Fruit fly (Drosophila melanogaster): ENCODE results near the gene CG6656.

Gene CG6656

DNA sequence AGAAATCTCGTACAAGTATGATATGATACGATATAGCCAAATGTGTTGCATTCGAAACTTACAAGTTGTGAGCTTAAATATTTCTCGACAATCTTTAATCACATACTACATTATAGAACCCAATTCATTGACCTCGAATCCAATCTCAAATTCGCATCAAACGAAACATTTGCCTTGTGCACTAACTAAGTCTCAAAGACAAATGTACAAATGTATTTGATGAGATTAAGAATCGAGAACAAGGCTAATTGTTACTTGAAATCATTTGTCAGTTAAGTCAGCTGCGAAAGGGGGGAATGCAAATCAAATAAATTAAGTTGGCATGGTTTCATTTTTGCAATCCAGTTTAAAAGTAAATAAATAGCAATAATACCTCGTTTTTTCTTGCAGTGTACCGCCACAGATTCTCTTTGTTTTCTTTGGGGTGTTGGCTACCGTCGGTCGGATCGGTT, 36.6 kb upstream of the CG6656 start (continued):
- TF ChIP-seq Hr4 (GFP tag; optimal IDR thresholded peaks at IDR 0.05) (peak; percentile 91), eg (GFP tag; IDR thresholded peaks at IDR 0.05) (peak; percentile 73; the same call in 2 of the 3 replicates), esn (GFP tag; optimal IDR thresholded peaks at IDR 0.05) (peak; percentile 95), CG15336 (GFP tag; IDR thresholded peaks at IDR 0.05) (peak; percentile 74), cyc (GFP tag; optimal IDR thresholded peaks at IDR 0.05) (peak; percentile 82), OdsH (GFP tag; optimal IDR thresholded peaks at IDR 0.05) (peak; percentile 91), CG10631 (GFP tag; optimal IDR thresholded peaks at IDR 0.05) (peak; percentile 88), CG1621 (tag; optimal IDR thresholded peaks at IDR 0.05) (peak; percentile 78), CG31627 (GFP tag; optimal IDR thresholded peaks at IDR 0.05) (peak; percentile 91), svp (GFP tag) (peak; percentile 96), CG11762 (GFP tag; optimal IDR thresholded peaks at IDR 0.05; ENCODE audit: insufficient read depth) (peak; percentile 76), acj6 (GFP tag; optimal IDR thresholded peaks at IDR 0.05) (peak; percentile 87), CG10669 (GFP tag; optimal IDR thresholded peaks at IDR 0.05) (peak; percentile 82), net (GFP tag; optimal IDR thresholded peaks at IDR 0.05) (peak; percentile 90), CG32006 (GFP tag; optimal IDR thresholded peaks at IDR 0.05) (peak; percentile 95), Lpt (GFP tag; optimal IDR thresholded peaks at IDR 0.05) (peak; percentile 10), CG6854 (GFP tag; optimal IDR thresholded peaks at IDR 0.05) (no peak), fd59A (GFP tag; optimal IDR thresholded peaks at IDR 0.05) (peak; percentile 96), Blimp-1 (GFP tag; optimal IDR thresholded peaks at IDR 0.05) (peak; percentile 57), CG6276 (GFP tag; optimal IDR thresholded peaks at IDR 0.05) (peak; percentile 72), Eip75B (GFP tag; optimal IDR thresholded peaks at IDR 0.05) (peak; percentile 93), vri (GFP tag; optimal IDR thresholded peaks at IDR 0.05) (peak; percentile 61), CG11902 (GFP tag; optimal IDR thresholded peaks at IDR 0.05) (peak; percentile 64), CG16779 (tag; optimal IDR thresholded peaks at IDR 0.05) (peak; percentile 87), pdm3 (GFP tag; optimal IDR thresholded peaks at IDR 0.05) (peak; percentile 90), topi (GFP tag; optimal IDR thresholded peaks at IDR 0.05) (peak; percentile 90), CG9139 (GFP tag; optimal IDR thresholded peaks at IDR 0.05) (peak; percentile 80)

DNA sequence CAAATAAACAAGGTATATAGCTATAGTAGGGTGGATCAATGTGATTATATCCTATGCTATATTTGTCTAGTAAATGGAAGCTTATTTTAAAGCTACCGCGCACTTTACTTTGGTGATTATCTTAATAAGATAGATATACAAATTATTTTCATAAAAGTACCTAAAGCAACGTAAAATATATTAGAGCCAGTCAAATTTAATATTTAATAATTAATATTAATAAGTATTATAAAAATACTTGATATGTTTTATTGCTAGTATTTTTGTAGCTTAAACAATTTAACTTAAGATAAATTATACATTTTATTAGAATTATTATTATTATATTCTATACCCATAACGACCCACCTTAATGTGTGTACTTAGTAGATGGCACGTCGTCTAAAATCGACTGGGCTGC, 35.5 kb upstream of the CG6656 start:
- TF ChIP-seq CG11902 (GFP tag; optimal IDR thresholded peaks at IDR 0.05) (no peak), dsx (GFP tag; optimal IDR thresholded peaks at IDR 0.05; ENCODE audit: poor library complexity, severe bottlenecking) (peak; percentile 91), CG6854 (GFP tag; optimal IDR thresholded peaks at IDR 0.05) (no peak), esn (GFP tag; optimal IDR thresholded peaks at IDR 0.05) (peak; percentile 64), CG10631 (GFP tag; optimal IDR thresholded peaks at IDR 0.05) (peak; percentile 80), Smox (GFP tag; optimal IDR thresholded peaks at IDR 0.05) (peak; percentile 41), Ets21C (GFP tag; optimal IDR thresholded peaks at IDR 0.05) (no peak), Blimp-1 (GFP tag; optimal IDR thresholded peaks at IDR 0.05) (peak; percentile 12), fd59A (GFP tag; optimal IDR thresholded peaks at IDR 0.05) (peak; percentile 17), ss (GFP tag; optimal IDR thresholded peaks at IDR 0.05) (peak; percentile 75 to 88), Eip78C (GFP tag) (peak; percentile 90), topi (GFP tag; optimal IDR thresholded peaks at IDR 0.05) (peak; percentile 45), CG6808 (GFP tag; optimal IDR thresholded peaks at IDR 0.05) (peak; percentile 79), fd85E (GFP tag; optimal IDR thresholded peaks at IDR 0.05) (no peak), lz (GFP tag; optimal IDR thresholded peaks at IDR 0.05) (no peak), Eip75B (GFP tag; optimal IDR thresholded peaks at IDR 0.05) (peak; percentile 18), CG11762 (GFP tag; optimal IDR thresholded peaks at IDR 0.05; ENCODE audit: insufficient read depth) (peak; percentile 20), CG4318 (GFP tag; optimal IDR thresholded peaks at IDR 0.05) (peak; percentile 50), spab (GFP tag; optimal IDR thresholded peaks at IDR 0.05) (peak; percentile 77), Eip93F (GFP tag; optimal IDR thresholded peaks at IDR 0.05) (no peak), CG11294 (GFP tag; IDR thresholded peaks at IDR 0.05) (no peak), Ets96B (tag; optimal IDR thresholded peaks at IDR 0.05) (peak; percentile 91), salr (GFP tag; optimal IDR thresholded peaks at IDR 0.05) (peak; percentile 42 to 78), CG3919 (GFP tag; optimal IDR thresholded peaks at IDR 0.05) (peak; percentile 68), CG31627 (GFP tag; optimal IDR thresholded peaks at IDR 0.05) (peak; percentile 23), svp (GFP tag) (peak; percentile 57), Sox15 (GFP tag; optimal IDR thresholded peaks at IDR 0.05) (no peak), CG8319 (GFP tag; optimal IDR thresholded peaks at IDR 0.05) (peak; percentile 16), Gug (GFP tag; IDR thresholded peaks at IDR 0.05) (no peak), net (GFP tag; optimal IDR thresholded peaks at IDR 0.05) (peak; percentile 60), CG6792 (GFP tag; optimal IDR thresholded peaks at IDR 0.05) (peak; percentile 12), Sox102F (GFP tag; optimal IDR thresholded peaks at IDR 0.05) (no peak), CG1621 (tag; optimal IDR thresholded peaks at IDR 0.05) (peak; percentile 10), CG16779 (tag; optimal IDR thresholded peaks at IDR 0.05) (peak; percentile 35), CG9139 (GFP tag; optimal IDR thresholded peaks at IDR 0.05) (peak; percentile 69), CG6163 (GFP tag; IDR thresholded peaks at IDR 0.05) (no peak; the same call in 2 of the 3 replicates)
